Worm (Caenorhabditis elegans): ENCODE data around the gene hsp-60.

- TF ChIP-seq ztf-4 (tag; optimal IDR thresholded peaks at IDR 0.05) = no peak
- TF ChIP-seq snpc-4 (tag; optimal IDR thresholded peaks at IDR 0.05) = no peak
Measured at ce11 chrIII:1584216-1584715, 35.3 kb upstream of the hsp-60 start.

Measured in whole organism, L3 larva.